Worm (Caenorhabditis elegans): ENCODE data around the gene F16G10.6.

Gene F16G10.6

DNA sequence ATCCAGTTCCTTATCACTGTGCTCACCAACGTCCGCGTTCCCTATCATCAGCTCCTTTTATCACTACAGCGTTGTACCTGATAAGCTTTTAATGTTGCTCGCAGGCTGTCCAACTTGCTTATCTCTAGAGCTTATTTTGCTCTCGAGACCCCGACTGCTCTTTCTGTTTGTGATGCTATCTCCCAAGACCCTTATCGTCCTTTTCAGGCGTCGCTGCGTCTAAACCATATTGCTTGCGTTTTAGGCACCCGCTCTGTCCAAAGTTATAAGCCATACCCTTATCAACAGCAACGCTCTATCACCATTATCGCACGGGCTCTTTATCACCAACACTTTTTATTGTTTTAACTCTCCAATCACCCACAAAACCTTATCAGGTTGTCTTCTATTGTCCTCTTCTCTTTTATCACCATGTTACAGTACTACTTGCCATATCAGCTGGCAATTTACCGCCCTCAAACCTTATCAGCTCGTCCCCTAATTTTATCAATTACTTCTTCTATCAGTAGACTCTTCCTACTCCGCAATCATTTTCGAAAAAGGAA, 886 bp upstream of the F16G10.6 start (continued):
- TF ChIP-seq ama-1 (optimal IDR thresholded peaks at IDR 0.05) (no peak), ama-1 (GFP tag; optimal IDR thresholded peaks at IDR 0.05) (no peak), F22D6.2 (tag; optimal IDR thresholded peaks at IDR 0.05) (peak; percentile 86), ztf-22 (GFP tag; optimal IDR thresholded peaks at IDR 0.05) (peak; percentile 100), Y53G8AR.9 (GFP tag; conservative IDR thresholded peaks at IDR 0.05) (0 out of 2 replicates have a peak, but pooled peaks have one; percentile 55), Y95B8A.8 (GFP tag; IDR thresholded peaks at IDR 0.05) (no peak), aptf-3 (GFP tag; IDR thresholded peaks at IDR 0.05) (no peak), pbrm-1 (GFP tag; IDR thresholded peaks at IDR 0.05) (peak; percentile 28; the same call in 1 of the 2 replicates), attf-5 (GFP tag; optimal IDR thresholded peaks at IDR 0.05) (peak; percentile 3), B0336.3 (GFP tag; IDR thresholded peaks at IDR 0.05) (no peak; the same call in none of the 2 replicates), Y56A3A.18 (GFP tag; IDR thresholded peaks at IDR 0.05) (peak; percentile 51; the same call in 1 of the 2 replicates), madf-10 (tag; optimal IDR thresholded peaks at IDR 0.05) (peak; percentile 41), Y67H2A.10 (GFP tag; conservative IDR thresholded peaks at IDR 0.05) (no peak), aptf-2 (GFP tag; conservative IDR thresholded peaks at IDR 0.05) (no peak)

DNA sequence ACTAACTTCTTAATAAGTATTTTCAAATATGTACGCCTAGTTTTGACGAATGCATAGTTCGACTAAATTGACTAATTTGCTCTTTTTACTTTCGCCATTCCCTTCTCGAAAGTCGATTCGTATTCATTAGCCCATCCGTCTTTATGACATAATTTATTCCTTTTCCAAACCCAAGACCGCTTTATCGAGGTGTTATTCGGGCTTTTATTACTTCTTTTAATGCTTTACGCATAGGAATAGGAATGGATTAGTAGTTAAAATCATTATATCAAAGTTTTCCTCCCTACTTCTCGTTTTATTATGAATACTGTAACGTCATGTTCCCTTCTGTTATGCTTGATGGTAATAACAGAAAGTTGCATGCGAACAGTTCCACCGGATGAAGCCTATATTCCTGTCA, 2.7 kb downstream of the F16G10.6 start, which contains the start of gene F16G10.2:
F16G10.2 (plus strand) TSS at position 301 of the 400 bp plus-strand sequence.
- TF ChIP-seq efl-1 (GFP tag; optimal IDR thresholded peaks at IDR 0.05) (no peak), ztf-28 (GFP tag; IDR thresholded peaks at IDR 0.05) (no peak), rpc-1 (optimal IDR thresholded peaks at IDR 0.05) (no peak), rpc-1 (tag; optimal IDR thresholded peaks at IDR 0.05) (no peak), somi-1 (GFP tag; optimal IDR thresholded peaks at IDR 0.05) (no peak), bed-1 (GFP tag; IDR thresholded peaks at IDR 0.05) (no peak), him-1 (tag; optimal IDR thresholded peaks at IDR 0.05) (no peak), ets-4 (GFP tag; optimal IDR thresholded peaks at IDR 0.05) (no peak), Y56A3A.18 (GFP tag; IDR thresholded peaks at IDR 0.05) (no peak), ccch-3 (GFP tag; optimal IDR thresholded peaks at IDR 0.05) (no peak), attf-5 (GFP tag; optimal IDR thresholded peaks at IDR 0.05) (no peak)

ce11 chrII:2372090-2372489, 5.6 kb downstream of the F16G10.6 start, which contains the start of gene F16G10.3:
Gene F16G10.3 (plus strand): TSS chrII:2372390.
- TF ChIP-seq tbp1 (GFP tag; optimal IDR thresholded peaks at IDR 0.05) (no peak), ceh-58 (GFP tag; IDR thresholded peaks at IDR 0.05) (no peak), K11D2.4 (GFP tag; IDR thresholded peaks at IDR 0.05) (no peak), ama-1 (optimal IDR thresholded peaks at IDR 0.05) (no peak), ama-1 (GFP tag; optimal IDR thresholded peaks at IDR 0.05) (no peak), ceh-79 (tag; optimal IDR thresholded peaks at IDR 0.05) (no peak), F49E8.2 (tag; optimal IDR thresholded peaks at IDR 0.05; ENCODE audit: insufficient read depth) (no peak), nfyb-1 (GFP tag; IDR thresholded peaks at IDR 0.05) (no peak), cebp-2 (GFP tag; IDR thresholded peaks at IDR 0.05) (no peak)

DNA sequence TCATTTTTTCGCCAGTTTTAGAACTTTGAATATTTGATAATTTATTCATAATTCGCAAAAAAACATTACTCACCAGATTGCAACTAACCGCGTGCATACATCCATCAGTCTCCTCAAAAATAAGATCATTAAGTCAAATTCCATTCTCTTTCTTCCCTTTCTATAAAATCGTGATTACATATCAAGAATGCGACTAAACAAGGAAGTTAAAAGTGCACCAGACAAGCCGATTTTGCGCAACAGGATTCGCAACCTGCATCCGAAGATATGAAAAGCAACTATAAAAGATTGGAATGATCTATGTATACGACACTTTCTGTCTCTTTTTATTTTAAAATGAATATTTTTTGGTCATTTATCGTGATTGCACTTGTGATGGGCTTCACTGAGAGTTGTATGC, 8.7 kb downstream of the F16G10.6 start, which contains the start of gene hpo-25:
hpo-25 (plus strand) TSS at position 301 of the 400 bp plus-strand sequence.
- TF ChIP-seq ZK185.1 (tag; optimal IDR thresholded peaks at IDR 0.05; ENCODE audit: poor library complexity, severe bottlenecking) (no peak), attf-3 (GFP tag; conservative IDR thresholded peaks at IDR 0.05) (no peak), madf-6 (GFP tag; IDR thresholded peaks at IDR 0.05) (no peak), B0035.1 (tag; optimal IDR thresholded peaks at IDR 0.05) (no peak), B0261.1 (tag; optimal IDR thresholded peaks at IDR 0.05) (no peak), bed-1 (GFP tag; IDR thresholded peaks at IDR 0.05) (no peak), ceh-79 (tag; optimal IDR thresholded peaks at IDR 0.05) (no peak), F39B2.1 (GFP tag; IDR thresholded peaks at IDR 0.05) (no peak), repo-1 (tag; optimal IDR thresholded peaks at IDR 0.05) (no peak), unc-62 (GFP tag; optimal IDR thresholded peaks at IDR 0.05) (no peak), rcor-1 (GFP tag; IDR thresholded peaks at IDR 0.05) (no peak), ztf-18 (tag; optimal IDR thresholded peaks at IDR 0.05) (no peak), lin-26 (GFP tag; IDR thresholded peaks at IDR 0.05) (no peak), ztf-22 (GFP tag; optimal IDR thresholded peaks at IDR 0.05) (no peak)
